Worm (Caenorhabditis elegans): ENCODE results near the gene nhr-161.
A peak's percentile ranks its signal among the peaks of the same experiment; 100 is the strongest.

DNA sequence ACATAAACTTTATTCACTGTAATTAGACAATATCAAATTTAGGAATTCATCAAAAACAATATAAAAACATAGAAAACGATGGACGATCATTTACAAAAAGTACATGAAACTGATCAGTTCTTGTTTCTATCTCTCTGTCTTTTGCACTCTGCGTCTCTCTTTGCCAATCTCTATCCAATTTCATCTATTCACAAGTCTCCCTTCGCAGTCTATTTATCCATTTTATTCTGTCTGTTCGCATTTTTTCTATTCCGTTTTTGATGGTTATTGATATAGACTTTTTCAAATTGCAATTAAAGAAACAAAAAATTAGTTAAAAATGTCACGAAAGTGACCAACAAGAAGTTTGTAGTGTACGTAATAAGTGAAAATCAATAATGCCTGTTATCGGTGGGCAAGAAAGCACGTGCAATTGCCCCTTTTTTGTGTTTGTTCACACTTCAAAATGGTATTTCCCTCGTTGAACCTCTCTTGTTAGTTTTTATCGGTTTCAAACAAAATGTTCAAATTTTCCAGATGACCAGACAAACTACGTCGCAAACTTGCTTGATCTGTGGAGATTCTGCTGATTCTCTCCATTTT lies 15.7 kb upstream of the nhr-161 start, which contains the start of gene nhr-42:
- TF ChIP-seq fos-1 (tag; optimal IDR thresholded peaks at IDR 0.05), result no peak
- no peak for TF ChIP-seq nhr-11 (tag; optimal IDR thresholded peaks at IDR 0.05)
- no peak for TF ChIP-seq ets-5 (GFP tag; IDR thresholded peaks at IDR 0.05)
- TF ChIP-seq nhr-237 (tag; optimal IDR thresholded peaks at IDR 0.05), result peak; percentile 17
- TF ChIP-seq tlp-1 (tag; optimal IDR thresholded peaks at IDR 0.05), result no peak
- TF ChIP-seq ceh-88 (GFP tag; IDR thresholded peaks at IDR 0.05), result no peak
- no peak for TF ChIP-seq nhr-12 (tag; optimal IDR thresholded peaks at IDR 0.05)
- no peak for TF ChIP-seq fkh-10 (GFP tag; optimal IDR thresholded peaks at IDR 0.05)
- no peak for TF ChIP-seq unc-86 (tag; optimal IDR thresholded peaks at IDR 0.05)
- TF ChIP-seq nhr-77 (tag; optimal IDR thresholded peaks at IDR 0.05), result no peak
- no peak for TF ChIP-seq xbp-1 (tag; optimal IDR thresholded peaks at IDR 0.05)

Data from whole organism, L1 larva.